Worm (Caenorhabditis elegans) whole organism, young adult: ENCODE data around the gene pde-3.

ENCODE experiments used
- attf-5 ChIP-seq: fragments of 200-800 bp; sonication (Bioruptor generic); optimal IDR thresholded peaks from 2 replicates; lab custom pipeline; 2018; ENCODE audit warnings: mild to moderate bottlenecking, missing genetic modification characterization, missing compliant biosample characterization
- ceh-27 ChIP-seq: fragments of 200-800 bp; sonication (Bioruptor generic); optimal IDR thresholded peaks from 2 replicates; lab custom pipeline; 2018; ENCODE audit warnings: mild to moderate bottlenecking, missing genetic modification characterization, moderate library complexity, missing compliant biosample characterization
- ceh-40 ChIP-seq: fragments of 200-800 bp; sonication (Bioruptor generic); IDR thresholded peaks from 2 replicates; pipeline ENCODE4 v1.3.6; 2022; ENCODE audit warnings: missing genetic modification characterization, missing compliant biosample characterization
- dpff-1 ChIP-seq: sonication (generic microtip); optimal IDR thresholded peaks from 2 replicates; lab custom pipeline; 2017; ENCODE audit warnings: mild to moderate bottlenecking, missing genetic modification characterization, missing compliant biosample characterization
- egl-44 ChIP-seq: fragments of 200-800 bp; sonication (Bioruptor generic); IDR thresholded peaks from 2 replicates; pipeline ENCODE4 v1.3.6; 2022; ENCODE audit warnings: missing genetic modification reagents, missing genetic modification characterization, missing compliant biosample characterization
- hlh-12 ChIP-seq: sonication (generic microtip); optimal IDR thresholded peaks from 2 replicates; lab custom pipeline; 2016; ENCODE audit warnings: missing genetic modification characterization, missing compliant biosample characterization
- hmg-1.2 ChIP-seq: fragments of 200-800 bp; sonication (Bioruptor generic); IDR thresholded peaks from 2 replicates; pipeline ENCODE4 v1.3.6; 2022; ENCODE audit warnings: missing genetic modification reagents, missing genetic modification characterization, missing compliant biosample characterization
- let-607 ChIP-seq, 2 experiments: fragments of 200-800 bp in 1 of 2; sonication (Bioruptor generic) in 1 of 2; sonication (generic microtip) in 1 of 2; optimal IDR thresholded peaks; 2 replicates each; lab custom pipeline; 2016 to 2018; ENCODE audit warnings: mild to moderate bottlenecking in 2 of 2, missing compliant biosample characterization in 2 of 2, missing genetic modification characterization in 2 of 2, moderate library complexity in 2 of 2, missing genotype in 1 of 2
- pha-4 ChIP-seq: fragments of 150-350 bp; sonication (generic microtip); optimal IDR thresholded peaks from 2 replicates; lab custom pipeline; 2014; ENCODE audit warnings: missing biosample characterization, missing genetic modification reagents, missing genetic modification characterization
- rcor-1 ChIP-seq: fragments of 200-800 bp; sonication (Bioruptor generic); IDR thresholded peaks from 2 replicates; pipeline ENCODE4 v1.3.6; 2022; ENCODE audit warnings: missing genetic modification reagents, missing genetic modification characterization, missing compliant biosample characterization
- snpc-4 ChIP-seq, 5 experiments: fragments of 150-350 bp in 1 of 5; sonication (generic microtip) in 4 of 5; optimal IDR thresholded peaks; 2 replicates each; lab custom pipeline; 2014 to 2018; ENCODE audit warnings: missing genetic modification characterization in 5 of 5, missing biosample characterization in 3 of 5, antibody characterized with exemption in 2 of 5, mild to moderate bottlenecking in 2 of 5, missing compliant biosample characterization in 2 of 5, missing genotype in 2 of 5, moderate library complexity in 2 of 5, missing genetic modification reagents in 1 of 5
- zfh-2 ChIP-seq: fragments of 200-800 bp; sonication (Bioruptor generic); conservative IDR thresholded peaks from 2 replicates; pipeline ENCODE4 v1.3.6; 2022; ENCODE audit warnings: missing genetic modification reagents, missing genetic modification characterization, missing compliant biosample characterization
- ztf-22 ChIP-seq: fragments of 200-800 bp; sonication (Bioruptor generic); optimal IDR thresholded peaks from 2 replicates; lab custom pipeline; 2018; ENCODE audit warnings: mild to moderate bottlenecking, missing genetic modification characterization, moderate library complexity, missing compliant biosample characterization

DNA sequence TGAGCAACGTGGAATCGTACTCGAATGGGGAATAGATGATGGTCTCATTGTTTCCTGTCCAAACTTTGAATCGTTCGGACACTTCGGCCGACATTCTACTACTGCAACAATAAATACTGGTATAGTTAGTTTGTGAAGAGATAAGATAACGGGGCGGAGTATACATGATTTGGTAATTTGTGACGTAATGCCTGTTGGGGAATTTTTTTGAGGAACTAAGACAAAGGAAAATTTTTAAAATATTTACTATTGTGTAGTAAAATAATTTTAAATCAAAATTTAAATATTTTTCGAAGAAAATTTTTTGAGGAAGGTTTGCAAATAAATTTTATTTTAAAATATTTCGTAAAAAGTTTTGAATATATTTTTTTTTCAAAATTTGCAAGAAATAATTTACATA is 44.5 kb downstream of the pde-3 start, which contains the start of gene elo-9:
- TF ChIP-seq let-607 (tag; optimal IDR thresholded peaks at IDR 0.05; lab: Kevin White, UChicago) (no peak), hmg-1.2 (no peak), pha-4 (tag; lab: Kevin White, UChicago) (no peak), rcor-1 (no peak), ceh-27 (GFP tag; lab: Kevin White, UChicago) (no peak), hlh-12 (tag; lab: Kevin White, UChicago) (no peak), egl-44 (GFP tag; lab: Robert Waterston, UW) (no peak), ztf-22 (GFP tag; lab: Kevin White, UChicago) (no peak), ceh-40 (GFP tag; lab: Robert Waterston, UW) (no peak), dpff-1 (no peak), snpc-4 (GFP tag; optimal IDR thresholded peaks at IDR 0.05; lab: Kevin White, UChicago) (no peak), snpc-4 (tag; optimal IDR thresholded peaks at IDR 0.05; lab: Kevin White, UChicago) (no peak), zfh-2 (GFP tag; lab: Robert Waterston, UW) (no peak), attf-5 (no peak)
